Worm (Caenorhabditis elegans) whole organism, L3 larva: ENCODE results near the gene ztf-14.

Source experiments
- R02D3.7 ChIP-seq: fragments of 150-350 bp; optimal IDR thresholded peaks from 2 replicates; lab custom pipeline; 2014; ENCODE audit warnings: missing biosample characterization, missing genetic modification characterization
- ZK546.5 ChIP-seq: sonication (generic microtip); optimal IDR thresholded peaks from 2 replicates; lab custom pipeline; 2017; ENCODE audit warnings: missing biosample characterization, missing genetic modification characterization
- aly-2 ChIP-seq: fragments of 150-350 bp; optimal IDR thresholded peaks from 2 replicates; lab custom pipeline; 2014; ENCODE audit warnings: missing biosample characterization, missing genetic modification characterization
- ama-1 ChIP-seq: fragments of 150-350 bp; optimal IDR thresholded peaks from 2 replicates; lab custom pipeline; 2018
- ceh-16 ChIP-seq: sonication (generic microtip); optimal IDR thresholded peaks from 2 replicates; lab custom pipeline; 2017; ENCODE audit warnings: missing biosample characterization, missing genetic modification characterization
- ceh-28 ChIP-seq: fragments of 150-350 bp; optimal IDR thresholded peaks from 2 replicates; lab custom pipeline; 2014; ENCODE audit warnings: missing biosample characterization, missing genetic modification reagents, missing genetic modification characterization
- ceh-82 ChIP-seq: fragments of 150-350 bp; optimal IDR thresholded peaks from 2 replicates; lab custom pipeline; 2014; ENCODE audit warnings: missing biosample characterization, missing genetic modification characterization
- ceh-9 ChIP-seq: sonication (generic microtip); optimal IDR thresholded peaks from 2 replicates; lab custom pipeline; 2018; ENCODE audit warnings: missing biosample characterization, missing genetic modification characterization
- egl-5 ChIP-seq: fragments of 150-350 bp; optimal IDR thresholded peaks from 2 replicates; lab custom pipeline; 2017; ENCODE audit warnings: missing biosample characterization, missing genetic modification reagents, missing genetic modification characterization, inconsistent platforms
- elt-1 ChIP-seq: fragments of 150-350 bp; optimal IDR thresholded peaks from 2 replicates; lab custom pipeline; 2014; ENCODE audit warnings: missing biosample characterization, missing genetic modification characterization
- elt-2 ChIP-seq: sonication (generic microtip); optimal IDR thresholded peaks from 2 replicates; lab custom pipeline; 2016; ENCODE audit warnings: missing genetic modification reagents, mild to moderate bottlenecking, missing genetic modification characterization, missing compliant biosample characterization
- elt-3 ChIP-seq, 3 experiments: fragments of 150-350 bp in 1 of 3; sonication (generic microtip) in 2 of 3; optimal IDR thresholded peaks; 2 replicates in 2 of 3; 4 replicates in 1 of 3; lab custom pipeline; 2014 to 2017; ENCODE audit warnings: missing biosample characterization in 3 of 3, missing genetic modification characterization in 3 of 3
- eor-1 ChIP-seq, 2 experiments: fragments of 150-350 bp; optimal IDR thresholded peaks; 2 replicates each; lab custom pipeline; 2014 to 2018; ENCODE audit warnings: missing biosample characterization in 2 of 2, missing genetic modification characterization in 2 of 2
- fkh-10 ChIP-seq: sonication (generic microtip); optimal IDR thresholded peaks from 2 replicates; lab custom pipeline; 2017; ENCODE audit warnings: missing biosample characterization, missing genetic modification reagents, missing genetic modification characterization
- fos-1 ChIP-seq: fragments of 150-350 bp; optimal IDR thresholded peaks from 2 replicates; lab custom pipeline; 2014; ENCODE audit warnings: missing biosample characterization, missing genetic modification characterization
- hmg-11 ChIP-seq: sonication (generic microtip); optimal IDR thresholded peaks from 2 replicates; lab custom pipeline; 2016; ENCODE audit warnings: missing genetic modification characterization, missing compliant biosample characterization
- jun-1 ChIP-seq: fragments of 150-350 bp; optimal IDR thresholded peaks from 2 replicates; lab custom pipeline; 2014; ENCODE audit warnings: missing biosample characterization, missing genetic modification reagents, missing genetic modification characterization
- lin-15B ChIP-seq: fragments of 150-350 bp; optimal IDR thresholded peaks from 2 replicates; lab custom pipeline; 2014; ENCODE audit warnings: missing biosample characterization, missing genetic modification characterization
- lin-39 ChIP-seq: fragments of 150-350 bp; optimal IDR thresholded peaks from 2 replicates; lab custom pipeline; 2018; ENCODE audit warnings: missing biosample characterization, missing genetic modification reagents, missing genetic modification characterization
- lsy-12 ChIP-seq: sonication (generic microtip); optimal IDR thresholded peaks from 2 replicates; lab custom pipeline; 2016; ENCODE audit warnings: mild to moderate bottlenecking, missing genetic modification characterization, missing compliant biosample characterization
- mml-1 ChIP-seq: fragments of 150-350 bp; sonication (generic microtip); optimal IDR thresholded peaks from 3 replicates; lab custom pipeline; 2014; ENCODE audit warnings: missing biosample characterization, missing genetic modification characterization
- nfya-1 ChIP-seq: sonication (generic microtip); optimal IDR thresholded peaks from 2 replicates; lab custom pipeline; 2017; ENCODE audit warnings: missing genetic modification characterization, mild to moderate bottlenecking, missing compliant biosample characterization, antibody characterized with exemption, moderate library complexity; ENCODE audit not compliant: insufficient read depth
- nhr-11 ChIP-seq: fragments of 150-350 bp; optimal IDR thresholded peaks from 2 replicates; lab custom pipeline; 2014; ENCODE audit warnings: missing biosample characterization, missing genetic modification characterization
- nhr-12 ChIP-seq: fragments of 150-350 bp; optimal IDR thresholded peaks from 2 replicates; lab custom pipeline; 2014; ENCODE audit warnings: missing biosample characterization, missing genetic modification characterization
- nhr-23 ChIP-seq: fragments of 150-350 bp; optimal IDR thresholded peaks from 2 replicates; lab custom pipeline; 2014; ENCODE audit warnings: missing biosample characterization, missing genetic modification reagents, missing genetic modification characterization
- nhr-25 ChIP-seq: sonication (generic microtip); optimal IDR thresholded peaks from 2 replicates; lab custom pipeline; 2017; ENCODE audit warnings: missing biosample characterization, missing genetic modification characterization
- nhr-28 ChIP-seq: fragments of 150-350 bp; optimal IDR thresholded peaks from 2 replicates; lab custom pipeline; 2014; ENCODE audit warnings: missing biosample characterization, missing genetic modification characterization
- nhr-43 ChIP-seq: sonication (generic microtip); optimal IDR thresholded peaks from 2 replicates; lab custom pipeline; 2016; ENCODE audit warnings: mild to moderate bottlenecking, missing genetic modification characterization, missing compliant biosample characterization; ENCODE audit not compliant: poor library complexity, severe bottlenecking
- nhr-67 ChIP-seq: fragments of 150-350 bp; optimal IDR thresholded peaks from 2 replicates; lab custom pipeline; 2014; ENCODE audit warnings: missing biosample characterization, missing genetic modification characterization
- nhr-76 ChIP-seq: fragments of 150-350 bp; sonication (generic microtip); optimal IDR thresholded peaks from 5 replicates; lab custom pipeline; 2014; ENCODE audit warnings: missing biosample characterization, missing genetic modification characterization
- pha-4 ChIP-seq: fragments of 150-350 bp; optimal IDR thresholded peaks from 2 replicates; lab custom pipeline; 2014; ENCODE audit warnings: missing biosample characterization, missing genetic modification reagents, missing genetic modification characterization
- sea-2 ChIP-seq: fragments of 150-350 bp; sonication (generic microtip); optimal IDR thresholded peaks from 4 replicates; lab custom pipeline; 2014; ENCODE audit warnings: missing biosample characterization, missing genetic modification reagents, missing genetic modification characterization
- skn-1 ChIP-seq: fragments of 150-350 bp; optimal IDR thresholded peaks from 2 replicates; lab custom pipeline; 2014; ENCODE audit warnings: missing biosample characterization, missing genetic modification characterization
- snpc-4 ChIP-seq: fragments of 150-350 bp; optimal IDR thresholded peaks from 2 replicates; lab custom pipeline; 2014; ENCODE audit warnings: missing biosample characterization, missing genetic modification characterization
- tbx-2 ChIP-seq: sonication (generic microtip); optimal IDR thresholded peaks from 2 replicates; lab custom pipeline; 2016; ENCODE audit warnings: mild to moderate bottlenecking, missing genetic modification characterization, missing compliant biosample characterization
- zag-1 ChIP-seq: fragments of 150-350 bp; optimal IDR thresholded peaks from 2 replicates; lab custom pipeline; 2014; ENCODE audit warnings: missing biosample characterization, missing genetic modification characterization
- ztf-11 ChIP-seq: fragments of 150-350 bp; optimal IDR thresholded peaks from 2 replicates; lab custom pipeline; 2014; ENCODE audit warnings: missing biosample characterization, missing genetic modification characterization

Gene ztf-14

DNA sequence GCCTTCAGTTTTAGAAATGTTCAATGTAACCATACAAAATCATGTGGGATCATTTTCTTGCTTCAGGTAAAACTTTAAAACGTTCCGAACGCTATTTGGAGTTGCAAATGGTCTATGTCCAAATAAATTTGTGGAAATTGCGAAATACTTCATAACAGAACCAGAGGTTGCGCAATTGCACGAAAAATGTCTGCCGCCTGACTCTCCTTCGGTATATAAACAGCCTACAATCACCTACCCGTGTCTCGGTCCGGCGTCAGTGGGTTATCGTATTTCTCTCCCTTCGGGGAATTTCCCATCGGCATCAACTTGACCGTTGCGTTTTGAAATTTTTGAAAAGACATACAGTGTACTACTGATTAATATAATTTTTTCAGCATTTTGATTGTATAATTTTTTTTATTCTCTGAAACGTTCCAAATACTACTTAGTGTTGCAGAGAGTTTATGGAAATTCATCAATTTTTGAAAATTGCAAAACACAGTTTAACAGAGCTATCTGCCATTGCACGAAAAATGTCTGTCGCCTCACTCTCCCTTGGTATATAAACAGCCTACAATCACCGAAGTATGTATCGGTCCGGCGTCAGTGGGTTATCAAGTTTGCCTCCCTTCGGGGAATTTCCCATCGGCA is 19.1 kb upstream of the ztf-14 start (continued):
- TF ChIP-seq ZK546.5 (tag; lab: Kevin White, UChicago): no peak

DNA sequence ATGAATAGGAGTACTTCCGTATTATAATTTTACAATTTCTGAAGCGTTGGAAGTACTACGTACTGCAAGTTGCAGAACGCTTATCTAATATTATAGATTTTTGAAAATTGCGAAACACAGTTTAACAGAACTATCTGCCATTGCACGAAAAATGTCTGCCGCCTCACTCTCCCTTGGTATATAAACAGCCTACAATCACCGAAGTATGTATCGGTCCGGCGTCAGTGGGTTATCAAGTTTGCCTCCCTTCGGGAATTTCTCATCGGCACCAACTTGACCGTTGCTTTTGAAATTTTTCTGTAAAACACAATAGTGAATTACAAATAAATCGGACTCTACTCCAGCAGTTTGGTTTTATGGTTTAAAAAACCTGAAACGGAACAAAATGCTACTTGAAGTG is 18.5 kb upstream of the ztf-14 start:
- peak; percentile 92 for TF ChIP-seq snpc-4 (tag; lab: Kevin White, UChicago)
- peak; percentile 17 for TF ChIP-seq elt-2 (tag; lab: Kevin White, UChicago)
- TF ChIP-seq tbx-2 (tag; lab: Kevin White, UChicago): no peak
- TF ChIP-seq ZK546.5 (tag; lab: Kevin White, UChicago): no peak
- TF ChIP-seq lsy-12: no peak

ce11 chrX:14478193-14478592 is 17.7 kb upstream of the ztf-14 start:
- no peak for TF ChIP-seq elt-3 (tag; optimal IDR thresholded peaks at IDR 0.05; lab: Kevin White, UChicago)
- TF ChIP-seq nhr-67 (tag; lab: Kevin White, UChicago): no peak
- no peak for TF ChIP-seq ceh-9
- no peak for TF ChIP-seq zag-1 (tag; lab: Kevin White, UChicago)
- no peak for TF ChIP-seq elt-2 (tag; lab: Kevin White, UChicago)
- no peak for TF ChIP-seq nhr-12 (tag; lab: Kevin White, UChicago)
- no peak for TF ChIP-seq mml-1 (tag; lab: Kevin White, UChicago)
- TF ChIP-seq eor-1 (tag; optimal IDR thresholded peaks at IDR 0.05; lab: Kevin White, UChicago): no peak
- no peak for TF ChIP-seq ama-1 (lab: Kevin White, UChicago)
- TF ChIP-seq snpc-4 (tag; lab: Kevin White, UChicago): peak; percentile 98
- TF ChIP-seq pha-4: no peak
- TF ChIP-seq jun-1 (tag; lab: Kevin White, UChicago): no peak
- peak; percentile 25 for TF ChIP-seq ceh-82 (tag; lab: Kevin White, UChicago)
- TF ChIP-seq nfya-1 (tag; lab: Kevin White, UChicago): peak; percentile 36

ce11 chrX:14478743-14479428 is 17.0 kb upstream of the ztf-14 start, which contains the start of gene M163.11:
Gene M163.11, plus strand, starts transcription at chrX:14479378.
- TF ChIP-seq aly-2: no peak
- TF ChIP-seq nhr-25 (tag; lab: Kevin White, UChicago): peak; percentile 8
- no peak for TF ChIP-seq skn-1 (tag; lab: Kevin White, UChicago)
- TF ChIP-seq egl-5 (tag; lab: Kevin White, UChicago): no peak
- peak; percentile 36 for TF ChIP-seq elt-2 (tag; lab: Kevin White, UChicago)
- no peak for TF ChIP-seq ceh-16 (tag; lab: Kevin White, UChicago)
- TF ChIP-seq nfya-1 (tag; lab: Kevin White, UChicago): no peak
- peak; percentile 3 for TF ChIP-seq lsy-12
- TF ChIP-seq fkh-10 (GFP tag; lab: Kevin White, UChicago): no peak
- TF ChIP-seq nhr-76 (tag; lab: Kevin White, UChicago): no peak
- no peak for TF ChIP-seq nhr-28
- no peak for TF ChIP-seq fos-1
- peak; percentile 71 for TF ChIP-seq nhr-43 (tag; lab: Kevin White, UChicago)

ce11 chrX:14480248-14480647 is 15.6 kb upstream of the ztf-14 start, which contains the start of gene gfi-3:
Gene gfi-3, plus strand, starts transcription at chrX:14480572.
- TF ChIP-seq ztf-11 (tag; lab: Kevin White, UChicago) (no peak), R02D3.7 (tag; lab: Kevin White, UChicago) (peak; percentile 51), fos-1 (no peak), nhr-25 (tag; lab: Kevin White, UChicago) (peak; percentile 83), nhr-43 (tag; lab: Kevin White, UChicago) (peak; percentile 75), tbx-2 (tag; lab: Kevin White, UChicago) (peak; percentile 57), nhr-11 (tag; lab: Kevin White, UChicago) (peak; percentile 40), nfya-1 (tag; lab: Kevin White, UChicago) (peak; percentile 80), sea-2 (no peak), ceh-28 (tag; lab: Kevin White, UChicago) (peak; percentile 70), nhr-23 (tag; lab: Kevin White, UChicago) (peak; percentile 86), lin-39 (tag; lab: Kevin White, UChicago) (peak; percentile 90), snpc-4 (tag; lab: Kevin White, UChicago) (peak; percentile 93), pha-4 (peak; percentile 85), jun-1 (tag; lab: Kevin White, UChicago) (peak; percentile 53), ceh-82 (tag; lab: Kevin White, UChicago) (peak; percentile 13), skn-1 (tag; lab: Kevin White, UChicago) (peak; percentile 55), lin-15B (tag; lab: Kevin White, UChicago) (peak; percentile 51), eor-1 (tag; optimal IDR thresholded peaks at IDR 0.05; lab: Kevin White, UChicago) (no peak), elt-1 (peak; percentile 17), ama-1 (lab: Kevin White, UChicago) (no peak), hmg-11 (tag; lab: Kevin White, UChicago) (peak; percentile 74), elt-2 (tag; lab: Kevin White, UChicago) (peak; percentile 61)
